Worm (Caenorhabditis elegans) whole organism, midembryonic: ENCODE measurements around the gene nhr-50.

Experiments
- T22C8.4 ChIP-seq: fragments of 200-800 bp; sonication (Bioruptor generic); IDR thresholded peaks from 2 replicates; pipeline ENCODE4 v1.3.6; 2022; ENCODE audit warnings: missing genetic modification characterization, missing compliant biosample characterization
- cog-1 ChIP-seq: sonication (generic microtip); optimal IDR thresholded peaks from 2 replicates; lab custom pipeline; 2016; ENCODE audit warnings: missing genetic modification characterization, missing compliant biosample characterization
- flt-1 ChIP-seq: fragments of 200-800 bp; sonication (Bioruptor generic); IDR thresholded peaks from 2 replicates; pipeline ENCODE4 v1.3.6; 2022; ENCODE audit warnings: missing genetic modification characterization, missing compliant biosample characterization
- klf-2 ChIP-seq: fragments of 200-800 bp; sonication (Bioruptor generic); conservative IDR thresholded peaks from 2 replicates; pipeline ENCODE4 v1.3.6; 2022; ENCODE audit warnings: missing genetic modification reagents, missing genetic modification characterization, missing compliant biosample characterization
- med-1 ChIP-seq: sonication (generic microtip); optimal IDR thresholded peaks from 2 replicates; lab custom pipeline; 2017; ENCODE audit warnings: missing genetic modification characterization, mild to moderate bottlenecking, missing compliant biosample characterization, antibody characterized with exemption, missing genetic modification reagents; ENCODE audit not compliant: insufficient read depth
- ref-1 ChIP-seq: fragments of 200-800 bp; sonication (Bioruptor generic); conservative IDR thresholded peaks from 2 replicates; pipeline ENCODE4 v1.3.6; 2022; ENCODE audit warnings: missing genetic modification reagents, missing genetic modification characterization, missing compliant biosample characterization
- tab-1 ChIP-seq: fragments of 200-800 bp; sonication (Bioruptor generic); IDR thresholded peaks from 2 replicates; pipeline ENCODE4 v1.3.6; 2022; ENCODE audit warnings: missing genetic modification characterization, missing compliant biosample characterization
- ztf-23 ChIP-seq: fragments of 200-800 bp; sonication (Bioruptor generic); IDR thresholded peaks from 2 replicates; pipeline ENCODE4 v1.3.6; 2022; ENCODE audit warnings: missing genetic modification reagents, missing genetic modification characterization, missing compliant biosample characterization
- ztf-29 ChIP-seq: fragments of 200-800 bp; sonication (Bioruptor generic); IDR thresholded peaks from 2 replicates; pipeline ENCODE4 v1.3.6; 2022; ENCODE audit warnings: missing genetic modification reagents, missing genetic modification characterization, missing compliant biosample characterization

Gene nhr-50

ce11 chrV:16041412-16041811 lies 41.0 kb upstream of the nhr-50 start:
- no peak for TF ChIP-seq flt-1 (GFP tag; lab: Robert Waterston, UW)
- no peak for TF ChIP-seq klf-2 (GFP tag; lab: Robert Waterston, UW)
- TF ChIP-seq T22C8.4: no peak
- no peak for TF ChIP-seq ztf-29 (GFP tag; lab: Robert Waterston, UW)
- TF ChIP-seq med-1 (GFP tag; lab: Kevin White, UChicago): no peak
- TF ChIP-seq tab-1 (GFP tag; lab: Robert Waterston, UW): no peak
- TF ChIP-seq cog-1: no peak
- no peak for TF ChIP-seq ztf-23
- no peak for TF ChIP-seq ref-1

DNA sequence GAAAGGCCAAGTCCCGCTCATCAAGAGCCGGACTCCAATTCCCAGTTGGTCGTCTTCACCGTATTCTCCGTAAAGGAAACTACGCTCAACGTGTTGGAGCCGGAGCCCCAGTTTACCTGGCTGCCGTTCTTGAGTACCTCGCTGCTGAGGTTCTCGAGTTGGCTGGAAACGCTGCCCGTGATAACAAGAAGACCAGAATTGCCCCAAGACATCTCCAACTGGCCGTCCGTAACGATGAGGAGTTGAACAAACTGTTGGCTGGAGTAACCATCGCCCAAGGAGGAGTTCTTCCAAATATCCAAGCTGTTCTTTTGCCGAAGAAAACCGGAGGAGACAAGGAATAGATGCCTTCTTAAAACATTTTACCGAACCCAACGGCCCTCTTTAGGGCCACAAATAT lies 40.4 kb upstream of the nhr-50 start:
- TF ChIP-seq flt-1 (GFP tag; lab: Robert Waterston, UW): peak; percentile 25

DNA sequence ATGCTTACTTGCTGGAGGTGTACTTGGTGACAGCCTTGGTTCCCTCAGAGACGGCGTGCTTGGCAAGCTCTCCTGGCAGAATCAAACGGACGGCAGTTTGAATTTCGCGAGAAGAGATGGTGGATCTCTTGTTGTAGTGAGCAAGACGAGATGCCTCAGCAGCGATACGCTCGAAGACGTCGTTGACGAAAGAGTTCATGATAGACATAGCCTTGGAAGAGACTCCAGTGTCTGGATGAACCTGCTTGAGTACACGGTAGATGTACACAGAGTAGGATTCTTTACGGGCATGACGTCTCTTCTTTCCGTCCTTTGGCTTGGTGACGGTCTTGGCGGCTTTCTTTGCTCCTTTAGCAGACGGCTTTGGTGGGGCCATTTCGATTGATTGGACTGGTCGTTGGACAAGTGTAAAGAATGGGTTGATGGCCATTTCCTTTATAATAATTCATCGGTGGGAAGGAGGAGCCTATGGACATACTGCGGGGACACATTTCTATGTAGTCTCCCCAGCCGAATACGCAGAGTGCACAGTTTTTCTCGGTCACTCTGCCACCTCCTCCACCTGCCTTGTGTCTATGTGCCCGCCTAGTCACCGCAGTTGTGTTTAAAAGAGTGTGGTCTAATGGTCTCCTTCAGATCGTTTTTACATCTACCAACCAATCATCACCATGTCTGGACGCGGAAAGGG lies 39.9 kb upstream of the nhr-50 start, which contains the start of the genes his-4 and his-3:
TSS of gene his-4 (minus strand) at position 376 of the 688 bp plus-strand sequence.
TSS of gene his-3 (plus strand) at position 669 of the 688 bp plus-strand sequence.
- TF ChIP-seq ref-1 (0 out of 2 replicates have a peak, but pooled peaks have one; percentile 7), T22C8.4 (peak; percentile 12; the same call in 1 of the 2 replicates), flt-1 (GFP tag; lab: Robert Waterston, UW) (peak; percentile 64; the same call in 1 of the 2 replicates), cog-1 (peak; percentile 31), ztf-29 (GFP tag; lab: Robert Waterston, UW) (peak; percentile 76)

DNA sequence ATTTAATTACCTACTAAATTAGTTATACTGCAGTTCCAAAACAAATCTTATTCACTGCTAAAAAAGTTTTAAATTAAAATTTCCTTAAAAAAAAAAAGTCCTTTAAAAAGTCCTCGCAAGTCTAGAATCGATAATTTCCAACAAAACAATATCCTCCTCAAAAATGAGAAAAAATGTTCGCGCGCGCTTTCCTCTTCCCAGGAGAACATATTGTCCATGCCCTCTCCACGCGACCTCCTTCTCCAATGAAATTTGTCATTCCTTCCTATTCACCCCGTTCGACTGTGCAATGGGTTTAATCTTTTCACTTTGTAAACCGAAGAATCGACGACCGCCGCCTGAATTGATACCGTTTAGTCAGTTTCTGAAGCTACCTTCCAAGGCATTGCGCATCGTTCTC lies 35.7 kb upstream of the nhr-50 start, which contains the start of gene T10C6.10:
TSS of gene T10C6.10 (plus strand) at position 248 of the 400 bp plus-strand sequence.
- no peak for TF ChIP-seq klf-2 (GFP tag; lab: Robert Waterston, UW)
- TF ChIP-seq ztf-29 (GFP tag; lab: Robert Waterston, UW): no peak
- no peak for TF ChIP-seq ztf-23
- TF ChIP-seq ref-1: no peak
- TF ChIP-seq flt-1 (GFP tag; lab: Robert Waterston, UW): no peak
- TF ChIP-seq tab-1 (GFP tag; lab: Robert Waterston, UW): no peak
- TF ChIP-seq cog-1: no peak
- TF ChIP-seq T22C8.4: no peak
- TF ChIP-seq med-1 (GFP tag; lab: Kevin White, UChicago): no peak

DNA sequence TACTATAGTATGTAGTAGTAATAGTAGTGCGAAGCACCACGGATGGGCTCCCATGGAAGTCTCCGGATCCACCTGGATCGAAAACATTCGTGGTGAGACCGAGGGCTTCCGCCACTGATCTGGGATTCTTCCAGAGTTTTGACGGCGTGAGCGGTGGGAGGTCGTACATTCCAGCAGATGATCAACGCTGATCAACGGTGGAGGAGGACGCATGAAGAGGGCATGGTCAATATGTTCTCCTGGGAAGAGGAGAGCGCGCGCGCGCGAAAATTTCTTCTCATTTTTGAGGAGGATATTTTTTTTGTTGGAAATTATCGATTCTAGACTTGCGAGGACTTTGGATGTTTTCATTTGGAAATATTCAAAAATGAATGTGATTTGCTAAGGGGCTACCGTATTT lies 33.1 kb upstream of the nhr-50 start:
- TF ChIP-seq flt-1 (GFP tag; lab: Robert Waterston, UW) (no peak), cog-1 (no peak), ztf-29 (GFP tag; lab: Robert Waterston, UW) (no peak), ref-1 (no peak), tab-1 (GFP tag; lab: Robert Waterston, UW) (no peak), ztf-23 (no peak), T22C8.4 (no peak)

- no peak for TF ChIP-seq cog-1
- TF ChIP-seq ztf-29 (GFP tag; lab: Robert Waterston, UW): no peak
- no peak for TF ChIP-seq tab-1 (GFP tag; lab: Robert Waterston, UW)
- no peak for TF ChIP-seq ztf-23
- no peak for TF ChIP-seq ref-1
- no peak for TF ChIP-seq T22C8.4
- TF ChIP-seq med-1 (GFP tag; lab: Kevin White, UChicago): no peak
- no peak for TF ChIP-seq klf-2 (GFP tag; lab: Robert Waterston, UW)
- no peak for TF ChIP-seq flt-1 (GFP tag; lab: Robert Waterston, UW)
Observed at ce11 chrV:16032761-16033160, 32.3 kb upstream of the nhr-50 start, which contains the start of gene T10C6.16. TSS of gene T10C6.16 (minus strand) at chrV:16033005.

ce11 chrV:16031571-16031970 lies 31.1 kb upstream of the nhr-50 start, which contains the start of gene T10C6.7:
TSS of gene T10C6.7 (minus strand) at chrV:16031713.
- no peak for TF ChIP-seq T22C8.4
- TF ChIP-seq tab-1 (GFP tag; lab: Robert Waterston, UW): no peak
- no peak for TF ChIP-seq cog-1
- TF ChIP-seq med-1 (GFP tag; lab: Kevin White, UChicago): no peak
- no peak for TF ChIP-seq flt-1 (GFP tag; lab: Robert Waterston, UW)
- TF ChIP-seq ref-1: no peak
- no peak for TF ChIP-seq klf-2 (GFP tag; lab: Robert Waterston, UW)
- TF ChIP-seq ztf-29 (GFP tag; lab: Robert Waterston, UW): no peak

ce11 chrV:16029237-16029636 lies 28.8 kb upstream of the nhr-50 start:
- TF ChIP-seq T22C8.4 (no peak), ref-1 (no peak), cog-1 (no peak), tab-1 (GFP tag; lab: Robert Waterston, UW) (no peak), ztf-29 (GFP tag; lab: Robert Waterston, UW) (no peak), ztf-23 (no peak), flt-1 (GFP tag; lab: Robert Waterston, UW) (no peak), med-1 (GFP tag; lab: Kevin White, UChicago) (no peak), klf-2 (GFP tag; lab: Robert Waterston, UW) (no peak)

ce11 chrV:16024917-16025316 lies 24.5 kb upstream of the nhr-50 start:
- TF ChIP-seq tab-1 (GFP tag; lab: Robert Waterston, UW) (0 out of 2 replicates have a peak, but pooled peaks have one; percentile 39), ztf-23 (no peak)

ce11 chrV:16024300-16024699 lies 23.9 kb upstream of the nhr-50 start, which contains the start of gene T10C6.6:
TSS of gene T10C6.6 (plus strand) at chrV:16024326.
- TF ChIP-seq flt-1 (GFP tag; lab: Robert Waterston, UW) (no peak), ztf-29 (GFP tag; lab: Robert Waterston, UW) (no peak), med-1 (GFP tag; lab: Kevin White, UChicago) (no peak), klf-2 (GFP tag; lab: Robert Waterston, UW) (no peak), ztf-23 (no peak), cog-1 (no peak), ref-1 (no peak), T22C8.4 (no peak), tab-1 (GFP tag; lab: Robert Waterston, UW) (no peak)
